Fruit fly (Drosophila melanogaster): Measurements from ENCODE around the gene CG10254.

- TF ChIP-seq Sox14 (GFP tag; optimal IDR thresholded peaks at IDR 0.05) (no peak), svp (GFP tag) (no peak), Eip78C (GFP tag) (no peak), CG6854 (GFP tag; optimal IDR thresholded peaks at IDR 0.05) (no peak), CG4318 (GFP tag; optimal IDR thresholded peaks at IDR 0.05) (no peak), achi (GFP tag; optimal IDR thresholded peaks at IDR 0.05) (no peak), fd85E (GFP tag; optimal IDR thresholded peaks at IDR 0.05) (no peak), OdsH (GFP tag; optimal IDR thresholded peaks at IDR 0.05) (no peak)
Observed at dm6 chr3R:23733771-23734170, 39.0 kb upstream of the CG10254 start.

Data from whole organism, prepupa.